Fruit fly (Drosophila melanogaster): Measurements from ENCODE around the gene vig2.

vig2 gene

dm6 chr3R:25122736-25123211 is 399 bp upstream of the vig2 start, which contains the start of the genes CG31510 and TTLL5 (continued):
- TF ChIP-seq CG13287 (GFP tag; IDR thresholded peaks at IDR 0.05; ENCODE audit: partially characterized antibody) (peak; percentile 75; the same call in 1 of the 2 replicates), Elba2 (GFP tag; optimal IDR thresholded peaks at IDR 0.05) (no peak), CG7271 (tag; optimal IDR thresholded peaks at IDR 0.05) (no peak), croc (GFP tag; conservative IDR thresholded peaks at IDR 0.05) (no peak), HmgD (GFP tag; optimal IDR thresholded peaks at IDR 0.05) (no peak), Mrtf (GFP tag; IDR thresholded peaks at IDR 0.05) (no peak), Eip74EF (GFP tag; optimal IDR thresholded peaks at IDR 0.05) (no peak), gsb (GFP tag; IDR thresholded peaks at IDR 0.05) (no peak), CG7745 (tag; optimal IDR thresholded peaks at IDR 0.05) (no peak), TFAM (GFP tag; optimal IDR thresholded peaks at IDR 0.05) (no peak), Nf-YC (tag; optimal IDR thresholded peaks at IDR 0.05) (no peak), her (GFP tag; optimal IDR thresholded peaks at IDR 0.05) (peak; percentile 11), CG10979 (tag; optimal IDR thresholded peaks at IDR 0.05) (no peak), kah (GFP tag; optimal IDR thresholded peaks at IDR 0.05) (no peak), az2 (GFP tag; optimal IDR thresholded peaks at IDR 0.05) (no peak), al (GFP tag; IDR thresholded peaks at IDR 0.05) (peak; percentile 28; the same call in 1 of the 2 replicates), CG8765 (GFP tag; IDR thresholded peaks at IDR 0.05) (no peak), CG12769 (tag; optimal IDR thresholded peaks at IDR 0.05) (no peak), Sry-δ (GFP tag; optimal IDR thresholded peaks at IDR 0.05) (peak; percentile 74), Hey (tag; optimal IDR thresholded peaks at IDR 0.05) (no peak), CG12659 (GFP tag; optimal IDR thresholded peaks at IDR 0.05) (no peak), CG32767 (GFP tag; IDR thresholded peaks at IDR 0.05) (no peak), z (GFP tag; IDR thresholded peaks at IDR 0.05) (no peak), CG15514 (GFP tag; optimal IDR thresholded peaks at IDR 0.05) (no peak), mirr (GFP tag; optimal IDR thresholded peaks at IDR 0.05) (no peak), YL-1 (GFP tag; optimal IDR thresholded peaks at IDR 0.05) (peak; percentile 32), CG7839 (tag; optimal IDR thresholded peaks at IDR 0.05) (no peak), CG32532 (GFP tag; IDR thresholded peaks at IDR 0.05) (no peak), CG30020 (tag; optimal IDR thresholded peaks at IDR 0.05) (peak; percentile 69), CG17361 (GFP tag; IDR thresholded peaks at IDR 0.05) (no peak), Scr (GFP tag; IDR thresholded peaks at IDR 0.05; ENCODE audit: partially characterized antibody) (no peak; the same call in 1 of the 2 replicates), Doc3 (GFP tag; IDR thresholded peaks at IDR 0.05; ENCODE audit: partially characterized antibody) (peak; percentile 70), CG8478 (optimal IDR thresholded peaks at IDR 0.05) (no peak), kni (GFP tag; optimal IDR thresholded peaks at IDR 0.05) (no peak), CrebB (tag; optimal IDR thresholded peaks at IDR 0.05) (peak; percentile 9), CG6175 (GFP tag; IDR thresholded peaks at IDR 0.05) (no peak), Ravus (GFP tag; IDR thresholded peaks at IDR 0.05) (no peak), corto (GFP tag; optimal IDR thresholded peaks at IDR 0.05) (no peak), CG3995 (GFP tag; optimal IDR thresholded peaks at IDR 0.05) (peak; percentile 79), H2.0 (GFP tag; IDR thresholded peaks at IDR 0.05) (peak; percentile 13; the same call in 1 of the 2 replicates), pita (GFP tag; optimal IDR thresholded peaks at IDR 0.05) (no peak), CG10366 (GFP tag; IDR thresholded peaks at IDR 0.05) (no peak), CG2875 (GFP tag; optimal IDR thresholded peaks at IDR 0.05) (no peak), p53 (GFP tag; optimal IDR thresholded peaks at IDR 0.05) (no peak), bsh (GFP tag; optimal IDR thresholded peaks at IDR 0.05) (no peak), CG8089 (GFP tag; optimal IDR thresholded peaks at IDR 0.05) (no peak), stc (GFP tag; IDR thresholded peaks at IDR 0.05) (0 out of 2 replicates have a peak, but pooled peaks have one; percentile 31), Rfx (GFP tag; IDR thresholded peaks at IDR 0.05) (peak; percentile 40; the same call in 1 of the 2 replicates), CG16815 (GFP tag; optimal IDR thresholded peaks at IDR 0.05) (no peak), CG3163 (GFP tag; optimal IDR thresholded peaks at IDR 0.05) (no peak), CG10654 (GFP tag; optimal IDR thresholded peaks at IDR 0.05) (no peak)
